Worm (Caenorhabditis elegans): Measurements from ENCODE around the gene C39E9.7.

DNA sequence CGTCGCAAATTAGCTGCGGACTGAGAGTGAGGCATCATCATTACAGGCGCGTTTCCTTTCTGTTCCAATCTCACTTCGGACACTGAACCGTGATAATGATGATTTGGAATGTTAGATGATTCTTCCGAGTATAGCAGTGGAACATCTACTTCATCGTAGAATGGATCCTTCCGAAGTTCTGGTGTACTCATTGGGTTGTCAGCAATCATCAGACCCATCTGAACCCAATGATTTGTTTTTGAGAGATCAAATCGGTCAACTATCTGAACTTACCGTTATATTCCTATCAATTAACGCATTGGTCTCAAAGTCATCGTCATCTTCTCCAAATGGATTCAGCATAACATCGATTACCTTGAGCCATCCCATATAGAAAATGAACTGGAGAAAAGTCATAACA, 31.9 kb upstream of the C39E9.7 start:
- TF ChIP-seq ceh-82 (tag; optimal IDR thresholded peaks at IDR 0.05) (no peak), lin-15B (tag; optimal IDR thresholded peaks at IDR 0.05) (no peak), set-16 (GFP tag; IDR thresholded peaks at IDR 0.05) (no peak), ztf-11 (tag; optimal IDR thresholded peaks at IDR 0.05) (no peak), nhr-28 (tag; optimal IDR thresholded peaks at IDR 0.05) (no peak), nhr-77 (tag; optimal IDR thresholded peaks at IDR 0.05) (no peak), snpc-4 (tag; optimal IDR thresholded peaks at IDR 0.05) (no peak), ces-1 (GFP tag; optimal IDR thresholded peaks at IDR 0.05) (no peak), ceh-32 (tag; optimal IDR thresholded peaks at IDR 0.05; ENCODE audit: poor library complexity) (no peak), dpl-1 (GFP tag; optimal IDR thresholded peaks at IDR 0.05) (no peak), zip-11 (GFP tag; IDR thresholded peaks at IDR 0.05) (no peak), ceh-28 (tag; optimal IDR thresholded peaks at IDR 0.05) (no peak), madf-5 (GFP tag; IDR thresholded peaks at IDR 0.05) (no peak)

Data from whole organism, L4 larva.